Fruit fly (Drosophila melanogaster) whole organism: Measurements from ENCODE around the gene CG43321.

ENCODE experiments used
- pan ChIP-seq: fragments of >200 bp; optimal IDR thresholded peaks from 2 replicates; lab custom pipeline; 2017
- psq ChIP-seq: fragments of >200 bp; optimal IDR thresholded peaks from 2 replicates; lab custom pipeline; 2017
- usp ChIP-seq: fragments of >200 bp; optimal IDR thresholded peaks from 2 replicates; lab custom pipeline; 2017; ENCODE audit warnings: missing biosample characterization, missing genetic modification characterization, mixed read lengths

DNA sequence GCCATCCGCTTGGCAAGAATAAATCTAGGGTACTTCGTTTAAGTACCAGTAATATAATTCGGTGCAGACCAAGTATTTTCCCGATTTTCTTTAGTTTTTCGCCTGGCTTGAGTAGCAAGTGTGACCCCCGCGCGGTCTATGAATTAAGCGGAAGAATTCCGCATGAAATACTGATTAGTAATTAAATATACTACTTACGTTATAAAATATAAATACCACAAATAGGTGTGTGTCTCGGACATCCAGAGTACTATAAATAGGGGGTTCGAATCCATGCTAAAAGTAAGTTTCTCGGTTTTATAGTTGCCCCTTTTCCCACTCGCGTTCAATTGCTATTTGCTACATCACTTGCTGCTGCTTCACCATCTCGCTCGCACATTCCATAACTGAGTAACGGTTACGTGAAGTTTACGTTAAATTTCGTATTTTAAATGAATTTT, 40.4 kb upstream of the CG43321 start, which contains the start of gene snRNP-U1-70K:
- TF ChIP-seq pan (lab: Kevin White, UChicago) (no peak), usp (no peak), psq (lab: Kevin White, UChicago) (no peak)
